Fruit fly (Drosophila melanogaster): ENCODE data around the gene CG13698.
A peak's percentile ranks its signal among the peaks of the same experiment; 100 is the strongest.

Gene CG13698

dm6 chr3L:18106021-18106944, at the start of gene CG13698, which contains the start of gene mRpS26:
Gene CG13698, minus strand, starts transcription at chr3L:18106149.
Gene mRpS26, plus strand, starts transcription at chr3L:18106579.
- no peak for TF ChIP-seq CG1621 (tag; optimal IDR thresholded peaks at IDR 0.05)
- TF ChIP-seq OdsH (GFP tag; optimal IDR thresholded peaks at IDR 0.05) = peak; percentile 78
- peak; percentile 1 for TF ChIP-seq net (GFP tag; optimal IDR thresholded peaks at IDR 0.05)
- TF ChIP-seq CG16779 (tag; optimal IDR thresholded peaks at IDR 0.05) = no peak
- peak; percentile 50 for TF ChIP-seq Eip75B (GFP tag; optimal IDR thresholded peaks at IDR 0.05)
- peak; percentile 50 for TF ChIP-seq fkh (GFP tag; optimal IDR thresholded peaks at IDR 0.05)
- TF ChIP-seq CG3032 (tag; optimal IDR thresholded peaks at IDR 0.05) = peak; percentile 81
- TF ChIP-seq svp (GFP tag) = no peak
- TF ChIP-seq CG8119 (GFP tag; IDR thresholded peaks at IDR 0.05) = peak; percentile 37; the same call in 1 of the 3 replicates
- TF ChIP-seq CG15336 (GFP tag; IDR thresholded peaks at IDR 0.05) = no peak
- TF ChIP-seq Ets96B (tag; optimal IDR thresholded peaks at IDR 0.05) = peak; percentile 64
- peak; percentile 59 for TF ChIP-seq Smox (GFP tag; optimal IDR thresholded peaks at IDR 0.05)
- no peak for TF ChIP-seq Sox102F (GFP tag; optimal IDR thresholded peaks at IDR 0.05)
- TF ChIP-seq CG6854 (GFP tag; optimal IDR thresholded peaks at IDR 0.05) = peak; percentile 3
- TF ChIP-seq fd59A (GFP tag; optimal IDR thresholded peaks at IDR 0.05) = peak; percentile 24
- TF ChIP-seq CG11294 (GFP tag; IDR thresholded peaks at IDR 0.05) = peak; percentile 41; the same call in 1 of the 2 replicates
- TF ChIP-seq CG10631 (GFP tag; optimal IDR thresholded peaks at IDR 0.05) = peak; percentile 75
- TF ChIP-seq CG31627 (GFP tag; optimal IDR thresholded peaks at IDR 0.05) = peak; percentile 62
- TF ChIP-seq ss (GFP tag; optimal IDR thresholded peaks at IDR 0.05) = peak in 1 of 2 experiments; percentile 37
- peak; percentile 74 for TF ChIP-seq acj6 (GFP tag; optimal IDR thresholded peaks at IDR 0.05)
- no peak for TF ChIP-seq CG4318 (GFP tag; optimal IDR thresholded peaks at IDR 0.05)
- peak; percentile 55 for TF ChIP-seq topi (GFP tag; optimal IDR thresholded peaks at IDR 0.05)
- TF ChIP-seq CG7368 (GFP tag; optimal IDR thresholded peaks at IDR 0.05) = peak; percentile 39
- peak; percentile 46 for TF ChIP-seq CG11902 (GFP tag; optimal IDR thresholded peaks at IDR 0.05)
- peak; percentile 50 for TF ChIP-seq CG8632 (GFP tag; optimal IDR thresholded peaks at IDR 0.05)
- peak; percentile 65 for TF ChIP-seq CG10669 (GFP tag; optimal IDR thresholded peaks at IDR 0.05)
- peak; percentile 18; the same call in 2 of the 3 replicates for TF ChIP-seq CG6163 (GFP tag; IDR thresholded peaks at IDR 0.05)
- peak; percentile 38 for TF ChIP-seq CG8319 (GFP tag; optimal IDR thresholded peaks at IDR 0.05)
- TF ChIP-seq CG34406 (GFP tag; optimal IDR thresholded peaks at IDR 0.05) = peak; percentile 76
- peak; percentile 66 for TF ChIP-seq pdm3 (GFP tag; optimal IDR thresholded peaks at IDR 0.05)
- no peak for TF ChIP-seq fd85E (GFP tag; optimal IDR thresholded peaks at IDR 0.05)
- no peak for TF ChIP-seq Hr38 (GFP tag; optimal IDR thresholded peaks at IDR 0.05)
- TF ChIP-seq CG6792 (GFP tag; optimal IDR thresholded peaks at IDR 0.05) = peak; percentile 49
- TF ChIP-seq CG3919 (GFP tag; optimal IDR thresholded peaks at IDR 0.05) = peak; percentile 46
- no peak for TF ChIP-seq CG6276 (GFP tag; optimal IDR thresholded peaks at IDR 0.05)
- peak; percentile 40 for TF ChIP-seq Blimp-1 (GFP tag; optimal IDR thresholded peaks at IDR 0.05)
- peak; percentile 52; the same call in 2 of the 3 replicates for TF ChIP-seq eg (GFP tag; IDR thresholded peaks at IDR 0.05)
- peak; percentile 4 for TF ChIP-seq vri (GFP tag; optimal IDR thresholded peaks at IDR 0.05)
- TF ChIP-seq dac (GFP tag; optimal IDR thresholded peaks at IDR 0.05) = peak; percentile 55
- peak; percentile 55 for TF ChIP-seq Hr39 (GFP tag; optimal IDR thresholded peaks at IDR 0.05)
- TF ChIP-seq Eip78C (GFP tag) = peak; percentile 88
- TF ChIP-seq lz (GFP tag; optimal IDR thresholded peaks at IDR 0.05) = peak; percentile 69
- TF ChIP-seq spab (GFP tag; optimal IDR thresholded peaks at IDR 0.05) = no peak
- peak; percentile 58 for TF ChIP-seq Sox15 (GFP tag; optimal IDR thresholded peaks at IDR 0.05)
- TF ChIP-seq CG11762 (GFP tag; optimal IDR thresholded peaks at IDR 0.05; ENCODE audit: insufficient read depth) = peak; percentile 31
- peak; percentile 67 for TF ChIP-seq CG6808 (GFP tag; optimal IDR thresholded peaks at IDR 0.05)
- TF ChIP-seq dsx (GFP tag; optimal IDR thresholded peaks at IDR 0.05; ENCODE audit: poor library complexity, severe bottlenecking) = peak; percentile 96
- peak; percentile 65 for TF ChIP-seq Hr4 (GFP tag; optimal IDR thresholded peaks at IDR 0.05)
- peak; percentile 12 for TF ChIP-seq Lpt (GFP tag; optimal IDR thresholded peaks at IDR 0.05)

Measured in whole organism, prepupa.